Fruit fly (Drosophila melanogaster): ENCODE results near the gene CG15741.

dm6 chrX:11823003-11823402 is 14.8 kb downstream of the CG15741 start:
- no peak for TF ChIP-seq CG8478 (optimal IDR thresholded peaks at IDR 0.05)
- no peak for TF ChIP-seq CTCF (optimal IDR thresholded peaks at IDR 0.05)
